Fruit fly (Drosophila melanogaster) whole organism, larva: Measurements from ENCODE around the gene CG14304.
A peak's percentile ranks its signal among the peaks of the same experiment; 100 is the strongest.

Experiments
- noc ChIP-seq: fragments of 200-800 bp; sonication (Bioruptor generic); optimal IDR thresholded peaks from 3 replicates; lab custom pipeline; 2019; ENCODE audit warnings: missing biosample characterization, mild to moderate bottlenecking, missing genetic modification characterization, moderate library complexity

The CG14304 gene

dm6 chr3R:18617411-18617810 is 3.7 kb downstream of the CG14304 start, which contains the start of gene CG7695:
Gene CG7695 (minus strand): TSS chr3R:18617511.
- TF ChIP-seq noc: no peak

- TF ChIP-seq noc: no peak
Measured at dm6 chr3R:18616007-18616406, 5.1 kb downstream of the CG14304 start.

- no peak for TF ChIP-seq noc
Measured at dm6 chr3R:18598391-18598790, 22.7 kb downstream of the CG14304 start, which contains the start of gene Tssk. Gene Tssk (plus strand): TSS chr3R:18598691.

- no peak for TF ChIP-seq noc
Measured at dm6 chr3R:18590754-18591153, 30.4 kb downstream of the CG14304 start, which contains the start of gene qin. Gene qin (plus strand): TSS chr3R:18591027.

- TF ChIP-seq noc: no peak
Measured at dm6 chr3R:18585259-18585858, 35.8 kb downstream of the CG14304 start.

- TF ChIP-seq noc: no peak
Measured at dm6 chr3R:18584546-18584935, 36.6 kb downstream of the CG14304 start.

dm6 chr3R:18583881-18584545 is 37.1 kb downstream of the CG14304 start:
- TF ChIP-seq noc: peak; percentile 94

dm6 chr3R:18582236-18582635 is 38.9 kb downstream of the CG14304 start:
- no peak for TF ChIP-seq noc

- no peak for TF ChIP-seq noc
Measured at dm6 chr3R:18580979-18581378, 40.1 kb downstream of the CG14304 start.

dm6 chr3R:18577739-18578417 is 43.2 kb downstream of the CG14304 start:
- no peak for TF ChIP-seq noc

dm6 chr3R:18573699-18574259 is 47.3 kb downstream of the CG14304 start:
- peak; percentile 92 for TF ChIP-seq noc

dm6 chr3R:18572845-18573490 is 48.2 kb downstream of the CG14304 start, which contains the start of the genes CG7694 and fray:
Gene CG7694 (plus strand): TSS chr3R:18573091.
Gene fray (plus strand): TSS chr3R:18573091.
- TF ChIP-seq noc: no peak

- no peak for TF ChIP-seq noc
Measured at dm6 chr3R:18572240-18572803, 48.8 kb downstream of the CG14304 start.

dm6 chr3R:18565073-18565472 is 56.1 kb downstream of the CG14304 start, which contains the start of the genes CG43210 and hemo:
Gene CG43210 (minus strand): TSS chr3R:18565173.
Gene hemo (minus strand): TSS chr3R:18565173.
- no peak for TF ChIP-seq noc

dm6 chr3R:18559569-18559968 is 61.6 kb downstream of the CG14304 start, which contains the start of gene CG7691:
Gene CG7691 (plus strand): TSS chr3R:18559869.
- no peak for TF ChIP-seq noc

- no peak for TF ChIP-seq noc
Measured at dm6 chr3R:18548787-18549186, 72.3 kb downstream of the CG14304 start.
